Worm (Caenorhabditis elegans): Measurements from ENCODE around the gene cls-2.
A peak's percentile ranks its signal among the peaks of the same experiment; 100 is the strongest.

- TF ChIP-seq blmp-1 (tag; optimal IDR thresholded peaks at IDR 0.05) (no peak), tbx-2 (tag; optimal IDR thresholded peaks at IDR 0.05) (no peak), nhr-19 (GFP tag; conservative IDR thresholded peaks at IDR 0.05) (0 out of 2 replicates have a peak, but pooled peaks have one; percentile 10), sox-4 (tag; optimal IDR thresholded peaks at IDR 0.05) (no peak), nhr-11 (tag; optimal IDR thresholded peaks at IDR 0.05) (no peak), pax-3 (tag; optimal IDR thresholded peaks at IDR 0.05) (no peak), unc-62 (GFP tag; optimal IDR thresholded peaks at IDR 0.05) (no peak)
Observed at ce11 chrIII:9060267-9060666, 5.4 kb downstream of the cls-2 start.

Measured in whole organism, L1 larva.